Worm (Caenorhabditis elegans): Measurements from ENCODE around the gene K10D2.5.

DNA sequence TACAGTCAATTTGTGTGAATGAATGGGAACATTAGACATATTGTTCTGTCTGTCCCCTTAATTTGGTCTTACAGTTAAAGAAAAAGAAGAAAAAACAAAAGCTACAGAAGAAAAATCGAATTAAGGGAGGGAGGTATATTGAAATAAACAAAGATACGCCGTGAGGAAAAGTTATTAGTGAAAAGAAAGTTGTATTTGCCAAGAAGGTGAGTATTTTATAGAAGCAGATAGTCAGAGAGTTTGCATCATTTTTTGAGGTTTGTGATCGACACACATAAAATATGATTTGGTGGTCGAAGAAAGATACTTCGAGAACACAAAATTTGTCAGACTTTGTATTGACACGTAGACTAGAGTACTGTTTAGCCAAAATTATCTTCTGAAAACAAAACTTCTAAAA lies 27.8 kb downstream of the K10D2.5 start:
- TF ChIP-seq tbp1 (GFP tag; optimal IDR thresholded peaks at IDR 0.05), result no peak
- no peak for TF ChIP-seq nfya-1 (tag; optimal IDR thresholded peaks at IDR 0.05; ENCODE audit: borderline replicate concordance, insufficient read depth)

Data from whole organism, young adult.